Worm (Caenorhabditis elegans) whole organism, dauer: ENCODE data around the gene C32D5.7.

ENCODE experiments used
- unc-62 ChIP-seq: sonication (generic microtip); optimal IDR thresholded peaks from 2 replicates; lab custom pipeline; 2017; ENCODE audit warnings: missing biosample characterization, missing genetic modification reagents, missing genetic modification characterization

C32D5.7 gene

DNA sequence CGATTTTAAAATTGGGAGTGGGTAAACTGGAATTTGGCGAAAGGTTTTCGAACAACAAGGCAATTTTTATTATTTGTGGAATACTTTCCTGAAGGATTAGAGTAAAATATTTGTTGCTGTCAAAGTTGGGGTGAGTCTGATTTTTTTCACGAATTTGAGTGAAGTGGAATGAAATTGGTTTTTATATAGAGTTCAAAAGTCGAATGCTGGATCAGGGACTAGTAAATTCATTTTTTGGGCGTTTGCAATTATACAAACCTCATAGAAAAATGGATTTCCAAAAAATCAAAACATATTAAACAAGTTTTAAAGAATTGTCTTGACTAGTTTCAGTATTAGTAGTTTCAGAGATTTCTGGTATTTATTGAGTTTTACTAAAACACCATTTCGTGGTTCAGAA, at the start of gene C32D5.7:
Gene C32D5.7, minus strand, starts transcription at position 101 of the 400 bp plus-strand sequence.
- no peak for TF ChIP-seq unc-62

DNA sequence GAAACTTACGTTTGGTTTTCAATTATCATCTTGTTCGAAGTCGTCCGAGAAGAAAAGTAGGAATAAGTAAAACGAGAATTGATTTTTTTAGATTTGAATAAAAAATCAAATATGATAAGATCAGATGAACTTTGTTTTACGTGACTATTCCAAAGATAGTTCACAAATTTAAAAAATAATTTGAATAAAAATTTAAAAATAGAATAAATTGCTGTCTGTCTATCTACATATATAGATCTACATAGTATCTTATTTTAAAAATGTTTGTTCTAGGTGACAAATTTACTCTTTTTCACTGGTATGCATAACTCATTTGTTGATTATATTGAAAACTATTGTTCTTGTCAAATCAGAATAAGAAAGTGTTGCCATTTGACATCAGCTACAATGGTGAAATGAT, 48.1 kb upstream of the C32D5.7 start, which contains the start of gene F58F12.2:
Gene F58F12.2, minus strand, starts transcription at position 101 of the 400 bp plus-strand sequence.
- TF ChIP-seq unc-62 = no peak

DNA sequence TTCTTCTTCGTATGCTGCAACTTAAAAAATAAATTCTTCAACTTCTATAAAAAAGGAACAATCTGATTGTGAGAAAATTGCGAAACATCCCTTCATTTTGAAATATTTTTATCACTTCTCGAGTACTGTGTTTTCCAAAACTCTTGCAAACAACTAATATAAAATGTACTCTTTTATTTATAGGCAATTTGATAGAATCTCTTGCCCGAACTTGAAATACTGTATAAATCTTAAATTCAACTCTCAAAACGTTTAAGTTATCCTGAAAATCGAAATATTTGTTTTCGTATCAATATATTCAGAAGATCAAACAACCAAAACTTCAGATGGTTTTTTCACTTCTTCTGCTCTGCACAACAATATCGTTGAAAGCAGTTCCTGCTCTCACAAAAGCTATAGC, 46.6 kb upstream of the C32D5.7 start, which contains the start of gene F58F12.4:
Gene F58F12.4, plus strand, starts transcription at position 301 of the 400 bp plus-strand sequence.
- TF ChIP-seq unc-62 = no peak

DNA sequence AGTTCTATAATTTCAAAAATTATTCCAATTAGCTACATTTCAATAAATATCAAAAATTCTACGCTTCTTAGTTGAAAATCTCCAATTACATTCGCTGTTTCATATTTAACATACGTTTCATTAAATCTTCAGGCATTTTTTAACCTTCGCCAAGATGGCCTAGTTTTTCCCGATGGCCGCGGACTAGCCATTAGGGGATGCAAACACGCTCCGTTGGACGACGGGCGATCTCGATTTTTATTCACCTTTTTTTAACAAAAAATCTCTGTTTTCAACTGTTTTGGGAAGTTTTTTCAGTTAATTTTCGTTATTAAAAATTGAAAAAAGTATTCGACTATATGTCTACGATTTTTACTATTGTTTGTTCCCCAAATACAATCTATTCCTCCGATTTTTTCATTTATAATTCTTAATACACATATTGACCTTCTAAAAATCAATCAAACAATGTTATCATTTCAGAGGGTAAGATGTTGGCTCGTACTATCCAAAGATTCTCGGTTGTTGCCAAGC, 43.4 kb upstream of the C32D5.7 start, which contains the start of gene F58F12.1:
Gene F58F12.1, plus strand, starts transcription at position 463 of the 513 bp plus-strand sequence.
- TF ChIP-seq unc-62 = no peak

DNA sequence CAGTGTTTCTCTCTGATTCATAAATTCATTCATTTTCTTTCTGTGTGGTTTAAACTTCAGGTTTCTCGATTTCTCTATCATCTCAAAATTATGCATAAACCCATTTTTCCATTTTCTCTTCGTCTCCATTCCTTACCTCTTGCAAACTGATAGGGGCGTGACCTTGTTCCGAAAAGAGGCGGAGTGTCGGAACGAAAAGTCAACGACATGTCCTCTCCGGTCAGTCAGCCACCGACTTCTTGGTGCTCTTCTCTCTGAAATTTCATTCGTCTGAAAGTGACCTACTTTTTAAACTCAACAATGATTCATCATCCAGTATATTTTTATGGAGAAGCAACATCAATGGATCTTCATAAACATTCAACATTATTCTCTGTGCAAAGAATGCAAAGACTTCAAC, 41.0 kb upstream of the C32D5.7 start, which contains the start of gene F58F12.12:
Gene F58F12.12, plus strand, starts transcription at position 301 of the 400 bp plus-strand sequence.
- no peak for TF ChIP-seq unc-62

DNA sequence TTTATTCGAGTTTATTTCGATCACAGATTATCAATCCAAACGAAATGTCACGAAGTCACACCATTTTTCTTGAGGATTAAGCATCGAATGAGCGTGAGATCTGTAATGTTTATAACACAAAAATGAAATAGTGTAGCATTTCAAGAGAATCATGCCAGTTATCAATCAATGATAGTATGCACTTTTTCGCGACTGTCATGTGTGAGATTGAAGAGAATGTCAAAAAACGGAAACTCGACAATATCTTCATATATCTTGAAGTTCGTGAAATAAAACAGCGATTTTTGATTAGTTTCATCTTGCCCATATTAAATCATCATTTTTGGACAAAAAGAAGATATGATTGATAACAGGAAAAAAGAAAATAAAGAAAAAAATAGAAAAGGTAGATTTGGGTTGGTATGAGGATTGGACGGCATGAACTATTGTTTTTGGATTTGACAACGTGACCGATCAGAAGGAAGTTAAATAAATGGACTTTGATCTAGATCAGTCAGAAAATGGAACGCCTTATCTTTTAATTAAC, 39.3 kb upstream of the C32D5.7 start:
- no peak for TF ChIP-seq unc-62

DNA sequence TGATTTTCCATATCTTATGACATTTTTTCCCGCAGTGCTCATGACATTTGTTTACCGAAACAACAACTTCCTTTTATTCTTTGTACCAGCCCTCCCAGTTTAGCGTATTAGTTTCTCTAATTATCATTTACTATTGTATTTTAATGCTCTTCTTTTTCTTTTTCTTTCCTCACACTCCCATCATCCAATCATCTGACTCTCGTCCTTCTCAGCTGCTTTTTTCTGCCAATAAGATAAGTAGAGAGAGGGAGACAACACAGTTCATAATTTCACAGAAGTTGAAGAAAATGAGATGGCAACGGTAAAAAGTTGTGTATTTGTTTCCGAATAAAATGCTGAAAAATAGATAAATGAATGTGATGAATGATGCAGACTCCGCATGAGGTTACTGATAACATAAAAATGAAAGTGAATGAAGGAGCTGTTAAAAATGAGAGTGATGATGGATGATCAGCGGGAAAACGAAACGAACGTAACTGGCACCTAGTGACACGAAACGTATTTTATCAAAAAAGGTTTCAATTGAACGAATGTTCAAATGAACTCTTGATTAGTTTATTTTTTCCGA, 37.6 kb upstream of the C32D5.7 start:
- TF ChIP-seq unc-62 = no peak

DNA sequence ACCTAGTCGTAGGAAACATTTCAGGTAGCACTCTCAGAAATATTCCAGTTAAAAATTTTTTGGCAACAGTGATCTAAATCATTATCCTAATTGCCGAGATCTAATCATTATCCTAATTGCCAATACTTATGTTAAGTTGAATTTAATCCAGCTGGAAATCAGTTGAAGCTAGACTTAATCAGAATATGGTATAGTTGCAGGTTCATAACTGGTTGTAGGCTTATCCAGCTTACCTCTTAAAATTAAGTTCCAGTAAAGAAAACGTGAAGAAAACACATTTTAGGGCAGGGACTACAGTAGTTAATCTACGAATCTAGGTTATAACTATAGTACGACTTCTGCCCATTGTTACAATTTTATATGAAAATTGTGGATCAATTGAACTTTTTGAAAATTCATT, 36.8 kb upstream of the C32D5.7 start:
- no peak for TF ChIP-seq unc-62

DNA sequence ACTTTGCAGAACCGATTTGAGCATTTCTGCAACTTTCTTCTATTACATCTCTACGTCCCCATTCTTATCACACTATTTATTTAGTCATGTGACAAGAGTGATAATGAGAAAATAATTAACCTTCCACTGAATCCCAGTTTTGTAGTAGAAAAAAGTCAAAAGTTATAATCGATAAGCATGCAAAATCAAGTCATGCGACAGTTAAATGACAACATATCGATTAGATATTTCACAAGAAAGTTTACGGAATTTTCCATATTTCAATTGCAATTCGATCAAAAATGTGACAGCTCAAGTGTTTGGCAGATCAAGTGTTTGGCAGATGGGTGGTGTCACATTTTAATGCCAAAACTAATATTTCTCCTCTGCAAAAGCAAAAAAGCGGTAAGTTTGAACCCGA, 34.8 kb upstream of the C32D5.7 start:
- TF ChIP-seq unc-62 = no peak

DNA sequence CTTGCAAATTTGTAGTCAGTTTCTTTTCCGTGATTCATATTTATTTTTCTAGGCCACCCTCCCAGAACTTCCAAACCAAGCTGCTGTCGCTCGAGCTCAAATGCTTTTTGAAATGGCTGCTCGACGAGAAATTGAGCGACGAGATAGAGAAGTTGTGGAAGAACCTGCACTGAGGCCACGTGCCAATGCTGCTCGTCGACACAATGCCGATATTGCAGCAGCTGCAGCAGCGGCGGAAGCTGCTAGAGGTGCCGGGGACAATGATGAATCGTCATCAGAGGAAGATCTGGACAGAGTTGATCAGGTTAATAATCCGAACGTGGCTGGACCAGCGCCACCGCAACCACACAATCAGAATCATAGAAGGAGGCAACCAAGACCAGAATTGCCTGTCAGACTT, 33.5 kb upstream of the C32D5.7 start:
- TF ChIP-seq unc-62 = no peak

DNA sequence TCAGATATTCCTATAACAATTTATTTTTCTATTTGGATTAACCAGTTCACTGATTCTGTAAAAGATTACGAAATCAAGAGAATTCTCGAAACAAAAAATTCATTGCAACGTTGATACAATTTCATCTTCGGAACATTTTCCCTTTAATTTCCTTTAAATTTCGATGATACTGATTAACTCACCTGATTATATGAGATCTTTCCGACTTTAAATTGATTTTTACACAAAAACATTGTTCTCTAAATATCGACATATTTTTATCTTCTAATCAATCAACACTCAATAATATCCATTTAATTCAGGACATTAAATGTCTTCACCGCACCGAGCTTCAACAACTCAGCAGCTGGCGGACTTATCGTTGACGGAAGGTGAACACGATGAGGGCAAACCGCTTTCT, 31.2 kb upstream of the C32D5.7 start, which contains the start of gene lin-23:
Gene lin-23, plus strand, starts transcription at position 301 of the 400 bp plus-strand sequence.
- no peak for TF ChIP-seq unc-62

DNA sequence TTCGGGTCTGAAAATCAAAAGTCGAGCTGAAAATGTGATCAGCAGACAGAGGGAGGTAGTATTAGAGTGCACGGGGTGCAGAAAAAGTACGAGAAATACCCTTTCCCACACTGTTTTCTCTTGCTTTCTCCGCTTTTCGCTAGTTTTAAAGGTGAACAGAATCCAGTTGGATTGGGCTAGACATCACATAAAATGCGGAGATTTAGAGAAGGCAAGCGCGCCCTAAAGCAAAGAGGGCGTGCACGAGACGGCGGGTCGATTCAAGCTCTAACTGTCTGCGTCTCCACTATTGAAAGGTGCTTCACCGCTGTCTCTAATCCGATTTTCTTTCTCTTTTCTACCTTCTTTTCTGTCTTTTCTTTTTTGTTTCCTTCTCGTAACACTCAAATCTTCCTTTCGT, 30.3 kb upstream of the C32D5.7 start:
- no peak for TF ChIP-seq unc-62

DNA sequence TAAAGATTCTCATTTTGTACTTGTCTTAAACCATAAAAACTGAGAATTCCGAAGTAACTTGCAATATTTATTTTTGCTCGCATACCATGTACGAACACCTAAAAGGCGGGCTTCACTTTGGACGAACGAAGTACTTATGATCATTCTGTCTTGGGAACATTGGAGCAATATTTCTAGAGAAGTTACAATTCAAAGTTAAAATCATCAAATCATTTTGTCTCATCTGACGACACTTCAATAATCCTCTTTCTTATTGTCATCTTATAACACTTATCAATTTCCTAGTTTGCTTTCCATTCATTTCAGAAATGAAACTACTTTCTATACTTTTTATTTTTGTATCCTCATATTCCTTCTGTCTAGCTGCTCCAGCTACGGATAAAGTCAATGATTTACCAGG, 26.8 kb upstream of the C32D5.7 start, which contains the start of gene ctsa-4.1:
Gene ctsa-4.1, plus strand, starts transcription at position 301 of the 400 bp plus-strand sequence.
- no peak for TF ChIP-seq unc-62

DNA sequence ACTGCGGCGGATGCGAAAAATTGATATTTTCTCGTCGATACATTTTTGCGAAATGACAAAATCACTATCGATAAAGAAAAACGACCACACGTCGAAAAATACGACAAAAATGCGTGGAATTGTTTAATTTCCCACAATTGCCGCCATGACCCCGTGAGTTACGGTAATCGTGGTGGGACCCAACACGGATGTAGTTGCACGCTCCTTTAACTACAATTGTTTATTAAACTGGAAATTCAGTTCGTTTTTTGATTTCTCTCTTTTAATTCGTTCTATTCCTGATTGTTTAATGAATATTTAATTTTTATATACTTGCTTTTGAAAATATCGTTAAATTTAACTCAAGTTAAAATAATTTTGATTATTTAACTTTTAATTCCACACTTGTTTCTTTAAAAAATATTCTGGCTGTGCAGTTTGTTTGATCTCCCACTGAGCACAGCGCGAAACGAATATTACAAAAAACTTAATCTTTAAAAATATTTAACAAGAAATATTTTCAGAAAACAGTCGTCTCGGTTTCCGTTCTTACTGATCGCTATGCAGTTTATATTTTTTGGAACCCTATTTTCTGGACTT, 25.5 kb upstream of the C32D5.7 start, which contains the start of the genes ani-2 and clec-88:
Gene ani-2, minus strand, starts transcription at position 131 of the 579 bp plus-strand sequence.
Gene clec-88, plus strand, starts transcription at position 486 of the 579 bp plus-strand sequence.
- TF ChIP-seq unc-62 = no peak

DNA sequence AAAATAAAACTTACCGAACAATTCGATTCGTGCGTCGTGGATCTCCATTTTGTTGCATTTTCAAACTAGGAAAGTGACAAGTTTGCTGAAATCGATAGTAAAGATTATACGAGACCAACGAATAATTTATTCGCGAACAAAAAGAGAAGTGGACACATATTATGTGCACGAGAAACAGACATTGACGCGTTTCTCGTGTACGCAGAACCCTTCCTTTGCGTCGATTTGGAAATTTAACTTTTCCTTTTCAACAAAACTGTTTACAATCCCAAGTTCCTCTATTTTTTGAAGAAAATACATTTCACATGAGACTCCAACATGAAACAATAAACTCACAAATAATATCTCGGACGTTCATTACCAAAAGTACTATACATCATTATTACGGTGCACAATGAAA, 21.0 kb upstream of the C32D5.7 start, which contains the start of gene K10B2.4:
Gene K10B2.4, minus strand, starts transcription at position 138 of the 400 bp plus-strand sequence.
- no peak for TF ChIP-seq unc-62

DNA sequence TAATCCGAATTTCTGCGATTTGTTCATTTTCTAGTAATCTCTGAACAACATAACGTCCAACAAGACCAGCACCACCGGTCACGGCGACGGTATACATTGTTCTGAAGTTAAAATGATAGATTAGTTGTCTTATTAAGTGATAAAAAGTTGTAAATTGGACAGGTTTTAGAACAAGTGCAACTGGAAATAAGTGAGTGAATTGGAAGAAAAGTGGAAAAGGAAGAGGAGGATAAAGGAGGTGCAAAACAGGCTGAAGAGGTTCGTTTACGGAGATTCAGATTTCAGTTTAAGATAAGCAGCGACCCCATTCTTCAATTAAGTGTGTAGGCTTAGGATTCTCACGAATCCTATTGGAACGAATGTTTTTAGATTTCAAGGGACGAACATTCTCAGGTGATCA, 19.1 kb upstream of the C32D5.7 start, which contains the start of gene C32D5.12:
Gene C32D5.12, minus strand, starts transcription at position 101 of the 400 bp plus-strand sequence.
- TF ChIP-seq unc-62 = no peak

DNA sequence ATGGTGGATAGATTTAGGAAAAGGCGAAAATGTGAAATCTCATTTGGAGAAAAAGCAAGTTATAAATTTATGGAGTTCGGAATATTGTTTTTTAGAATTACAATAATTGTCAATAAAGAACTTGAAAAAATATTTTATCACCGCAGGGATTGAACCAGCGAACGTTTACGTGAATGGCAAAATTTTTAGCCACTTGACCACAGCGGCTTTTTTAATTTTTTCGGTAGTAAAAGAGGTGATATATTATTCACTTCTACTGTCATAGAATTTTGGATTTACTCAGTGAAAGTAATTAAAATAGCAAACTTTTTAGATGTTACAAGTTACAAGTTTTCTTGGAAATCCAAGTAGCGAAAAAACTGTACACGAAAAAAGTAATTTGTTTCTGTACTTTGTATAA, 18.4 kb upstream of the C32D5.7 start:
- TF ChIP-seq unc-62 = no peak
